Fruit fly (Drosophila melanogaster) Kc167 (cell line): ENCODE results near the gene armi.

ENCODE experiments used
- Myc ChIP-seq: fragments of >200 bp; optimal IDR thresholded peaks from 2 replicates; lab custom pipeline; 2017; ENCODE audit warnings: missing external identifiers
- Sin3A ChIP-seq: fragments of >200 bp; optimal IDR thresholded peaks from 2 replicates; lab custom pipeline; 2018; ENCODE audit warnings: missing external identifiers
- h ChIP-seq: fragments of >200 bp; optimal IDR thresholded peaks from 3 replicates; lab custom pipeline; 2018; ENCODE audit warnings: missing external identifiers
- insv ChIP-seq: fragments of >200 bp; optimal IDR thresholded peaks from 3 replicates; lab custom pipeline; 2018; ENCODE audit warnings: missing external identifiers
- psq ChIP-seq: fragments of >200 bp; optimal IDR thresholded peaks from 2 replicates; lab custom pipeline; 2017; ENCODE audit warnings: missing external identifiers
- ttk ChIP-seq: sonication (Bioruptor generic); optimal IDR thresholded peaks from 2 replicates; lab custom pipeline; 2017; ENCODE audit warnings: missing external identifiers

The armi gene

DNA sequence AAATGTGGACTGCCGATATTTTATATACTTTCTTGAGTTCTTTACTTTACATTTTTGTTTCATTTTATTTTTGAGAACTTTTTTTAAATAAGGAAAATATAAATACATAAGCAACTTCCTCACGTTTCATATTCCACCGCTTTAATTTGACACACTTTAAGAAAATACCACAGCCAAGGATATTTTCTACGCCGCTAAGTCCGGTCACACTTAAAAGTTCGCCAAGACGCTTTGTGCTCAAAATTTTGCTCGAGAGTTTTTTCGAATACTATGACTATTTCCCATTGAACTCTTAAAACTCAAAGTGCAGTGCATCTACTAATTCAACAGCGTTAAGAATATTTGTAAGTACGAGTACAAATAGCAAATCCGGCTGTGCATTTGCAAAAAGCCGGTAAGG lies at the start of gene armi, which contains the start of gene CG46463:
Gene armi, plus strand, starts transcription at position 199 of the 400 bp plus-strand sequence.
Gene CG46463, plus strand, starts transcription at position 197 of the 400 bp plus-strand sequence.
- TF ChIP-seq ttk (lab: Kevin White, UChicago) (no peak), psq (lab: Kevin White, UChicago) (no peak)

DNA sequence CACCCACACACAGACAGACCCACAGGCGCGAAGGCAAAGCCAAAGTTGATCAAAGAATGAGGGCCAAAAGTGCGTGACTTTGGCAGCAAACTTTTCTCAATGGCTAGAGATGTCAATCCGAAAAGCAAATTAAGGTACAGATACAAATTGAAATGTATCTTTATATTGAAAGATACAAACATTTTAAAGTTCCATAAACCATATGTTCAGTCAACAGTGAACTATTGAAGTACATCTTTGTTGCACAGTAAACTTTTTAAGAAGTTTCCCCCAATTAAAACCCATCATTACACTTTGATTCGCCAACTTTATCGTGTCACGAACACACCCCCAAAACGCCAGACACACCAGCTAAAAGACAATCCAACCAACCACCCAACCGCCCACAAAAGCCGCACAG lies 49.4 kb upstream of the armi start:
- no peak for TF ChIP-seq insv
- TF ChIP-seq ttk (lab: Kevin White, UChicago), result no peak
- no peak for TF ChIP-seq Sin3A (lab: Kevin White, UChicago)
- TF ChIP-seq Myc (lab: Kevin White, UChicago), result no peak
- no peak for TF ChIP-seq h (lab: Kevin White, UChicago)
- TF ChIP-seq psq (lab: Kevin White, UChicago), result no peak

DNA sequence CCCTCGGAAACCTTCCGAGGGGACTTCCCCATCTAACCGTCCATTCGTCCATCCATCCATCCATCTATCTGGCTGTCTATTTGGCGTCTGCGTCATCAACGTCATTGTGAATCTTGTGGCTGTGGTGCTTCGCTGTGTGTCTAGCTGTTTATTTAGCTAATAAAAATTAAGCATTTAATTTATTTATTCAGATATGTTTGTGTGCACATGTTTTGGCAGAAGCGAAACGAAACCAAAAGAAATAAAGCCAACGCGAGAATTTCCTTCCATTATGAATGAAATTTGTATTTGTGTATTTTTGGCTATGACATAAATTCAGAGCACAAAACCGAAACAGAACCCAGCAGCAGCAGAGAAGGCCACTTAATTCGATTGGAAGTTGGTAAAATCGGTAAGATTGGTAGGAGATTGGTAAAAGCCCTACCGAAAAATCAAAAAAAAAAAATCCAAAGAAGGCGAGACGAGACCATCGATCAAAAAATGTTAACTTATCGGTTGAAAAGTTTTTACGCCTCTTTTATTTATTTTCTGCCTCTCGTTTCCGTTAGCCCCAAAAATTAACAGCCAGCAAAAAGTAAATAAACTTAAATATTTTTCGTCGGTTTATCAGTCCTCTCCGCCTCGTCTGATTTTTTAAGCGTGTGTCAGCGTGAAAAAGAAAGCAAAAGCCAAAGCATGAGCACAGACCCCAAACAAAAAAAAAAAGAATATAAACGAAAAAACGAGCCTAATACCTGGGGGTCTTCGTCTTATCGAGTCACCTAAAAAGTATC lies 46.1 kb upstream of the armi start:
- TF ChIP-seq Sin3A (lab: Kevin White, UChicago) (no peak), Myc (lab: Kevin White, UChicago) (no peak), psq (lab: Kevin White, UChicago) (no peak)

DNA sequence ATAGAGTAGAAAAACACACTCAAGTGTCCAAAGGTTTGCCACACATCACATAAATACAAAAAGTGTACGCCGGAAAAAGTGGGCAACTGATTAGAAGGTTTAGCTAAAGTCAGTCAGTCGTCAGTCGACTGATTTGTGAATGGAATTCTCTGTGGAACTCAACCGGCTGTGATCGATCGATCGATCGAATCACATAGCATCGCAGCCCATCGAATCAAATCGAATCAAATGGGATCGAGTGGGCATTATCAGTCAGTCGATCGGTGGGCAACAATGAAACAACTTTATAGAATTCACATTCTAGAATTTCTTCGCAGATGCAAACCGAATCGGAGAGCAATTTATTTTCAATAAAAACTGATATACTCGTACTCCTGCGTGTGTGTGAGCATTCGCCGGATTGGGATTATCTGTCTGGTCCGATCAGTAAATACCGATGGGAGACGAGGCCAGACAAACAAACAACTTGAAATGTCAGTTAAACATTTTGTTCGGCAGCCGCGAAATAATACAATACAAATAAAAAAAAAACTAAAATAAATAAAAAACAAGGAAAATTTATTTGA lies 45.4 kb upstream of the armi start:
- TF ChIP-seq Sin3A (lab: Kevin White, UChicago), result no peak
- no peak for TF ChIP-seq psq (lab: Kevin White, UChicago)
- no peak for TF ChIP-seq h (lab: Kevin White, UChicago)
- no peak for TF ChIP-seq insv
- no peak for TF ChIP-seq Myc (lab: Kevin White, UChicago)
- no peak for TF ChIP-seq ttk (lab: Kevin White, UChicago)

DNA sequence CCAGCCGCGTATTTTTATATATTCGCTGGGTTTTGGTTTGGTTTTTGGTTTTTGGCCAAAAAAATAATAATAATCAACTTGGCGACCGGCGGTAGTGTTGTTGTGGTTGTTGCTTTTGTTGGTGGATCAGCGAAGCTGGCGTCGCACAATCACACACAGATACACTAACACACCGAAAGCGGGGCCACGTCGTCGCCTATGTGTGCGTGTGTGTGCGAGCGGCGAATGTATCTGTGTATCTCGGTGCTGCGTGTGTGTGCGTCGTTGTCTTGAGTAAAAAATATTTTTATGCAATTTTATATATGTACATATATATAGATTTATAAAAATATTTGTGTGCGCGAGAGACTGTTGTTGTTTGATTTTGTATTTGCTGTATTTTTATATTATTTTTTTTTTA lies 44.0 kb upstream of the armi start:
- TF ChIP-seq psq (lab: Kevin White, UChicago) (no peak), ttk (lab: Kevin White, UChicago) (no peak), Myc (lab: Kevin White, UChicago) (no peak), h (lab: Kevin White, UChicago) (no peak), Sin3A (lab: Kevin White, UChicago) (no peak), insv (no peak)

DNA sequence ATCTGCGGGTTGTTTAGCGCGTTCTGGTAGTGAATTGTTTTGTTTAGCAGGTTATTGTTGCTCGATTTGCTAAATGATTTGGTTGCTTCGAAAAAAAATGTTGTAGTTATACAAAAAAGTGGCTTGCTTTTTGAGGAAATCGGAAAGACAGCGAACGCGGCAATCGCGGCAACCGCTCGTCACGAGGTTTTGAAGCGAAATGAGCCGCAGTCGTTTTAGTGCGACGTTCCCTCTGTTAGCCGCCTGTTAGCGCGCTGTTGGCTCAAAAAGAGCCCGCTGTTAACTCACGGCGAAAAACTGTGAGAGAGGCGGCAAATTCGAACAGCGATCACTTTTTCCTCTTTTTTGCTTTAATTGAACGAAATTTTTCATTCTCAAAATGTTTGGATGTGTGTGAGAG lies 43.4 kb upstream of the armi start:
- TF ChIP-seq ttk (lab: Kevin White, UChicago) (no peak), psq (lab: Kevin White, UChicago) (no peak), Sin3A (lab: Kevin White, UChicago) (no peak), h (lab: Kevin White, UChicago) (no peak), Myc (lab: Kevin White, UChicago) (no peak), insv (no peak)

DNA sequence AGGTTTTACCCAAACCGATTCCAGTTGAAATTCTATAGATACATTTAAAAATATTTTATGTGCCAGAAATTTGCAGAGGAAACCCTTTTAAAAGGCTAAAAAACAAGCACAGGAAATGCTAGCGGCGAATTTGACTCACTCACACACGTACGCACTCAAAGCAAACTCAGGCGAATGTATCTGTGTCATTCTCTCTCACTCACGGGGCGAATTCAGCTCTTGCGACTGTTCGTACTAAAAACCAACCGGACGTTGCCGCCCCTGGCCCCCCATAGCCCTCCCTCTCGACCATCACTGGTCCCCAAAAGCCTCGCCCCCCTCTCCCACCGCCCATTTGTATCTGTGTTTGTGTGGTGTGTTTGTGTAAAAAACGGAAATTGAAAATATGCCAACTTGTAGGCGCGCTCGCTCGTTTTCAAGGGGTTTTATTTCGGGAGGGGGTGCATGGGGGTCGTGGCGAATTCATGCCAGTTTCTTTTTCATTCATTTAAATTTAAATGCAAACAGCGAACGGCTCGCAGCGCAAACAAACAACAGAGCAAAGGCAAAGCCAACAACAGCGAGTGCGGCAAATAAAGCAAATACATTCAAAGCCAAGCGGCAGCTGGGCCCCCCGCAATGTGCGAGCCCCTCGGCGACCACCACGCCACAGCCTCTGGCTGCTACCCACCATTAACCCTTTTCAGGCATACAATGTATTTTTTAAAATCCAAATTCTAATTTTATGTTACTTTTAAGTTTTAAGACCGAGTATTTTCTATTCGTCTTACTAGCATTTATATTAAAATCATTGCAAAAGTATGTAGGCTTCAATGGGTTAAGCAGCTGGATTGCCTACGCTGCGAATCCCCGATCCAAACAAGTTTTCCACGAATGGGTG lies 42.7 kb upstream of the armi start:
- TF ChIP-seq h (lab: Kevin White, UChicago) (no peak), insv (no peak), ttk (lab: Kevin White, UChicago) (no peak), psq (lab: Kevin White, UChicago) (no peak), Sin3A (lab: Kevin White, UChicago) (no peak), Myc (lab: Kevin White, UChicago) (no peak)

DNA sequence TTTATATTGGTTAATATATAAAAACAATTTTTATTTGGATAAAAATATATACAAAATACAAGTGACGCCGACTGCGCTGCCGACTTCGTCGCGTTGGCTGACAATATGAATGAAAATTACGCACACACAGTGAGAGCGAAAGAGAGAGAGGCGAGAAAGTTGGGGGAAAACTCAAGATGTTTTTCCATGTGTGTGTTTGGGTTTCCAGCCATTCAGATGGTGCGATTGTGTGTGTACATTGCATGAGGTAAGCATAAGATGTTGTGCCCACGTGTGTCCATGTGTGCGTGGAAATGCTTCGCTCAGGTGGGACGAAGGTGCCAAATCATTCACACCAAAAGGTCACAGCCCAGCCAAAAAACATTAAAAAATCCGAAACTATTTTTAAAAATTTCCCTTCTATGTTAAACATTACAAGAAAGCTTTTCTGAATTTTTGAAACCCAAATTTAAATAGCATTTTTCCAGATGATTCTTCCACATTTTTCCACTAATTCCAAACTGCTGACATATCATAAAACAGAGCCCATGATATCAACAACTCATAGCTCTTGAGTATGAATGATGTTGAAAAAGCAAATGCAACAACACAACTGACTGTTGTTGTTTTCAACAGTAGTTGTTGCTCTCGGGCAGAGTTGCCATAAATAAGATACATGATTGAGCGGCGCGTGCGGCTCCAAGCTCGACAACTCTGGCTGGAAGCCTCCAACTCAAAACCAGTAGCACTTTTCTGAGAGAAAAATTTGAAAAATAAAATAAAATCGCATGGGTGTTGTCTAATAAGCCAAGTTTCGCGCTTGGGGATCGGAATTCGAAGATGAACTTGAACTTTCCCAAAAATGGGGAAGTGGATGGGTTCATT lies 41.5 kb upstream of the armi start:
- TF ChIP-seq psq (lab: Kevin White, UChicago) (no peak), h (lab: Kevin White, UChicago) (no peak), Sin3A (lab: Kevin White, UChicago) (no peak), insv (no peak), Myc (lab: Kevin White, UChicago) (no peak), ttk (lab: Kevin White, UChicago) (no peak)

DNA sequence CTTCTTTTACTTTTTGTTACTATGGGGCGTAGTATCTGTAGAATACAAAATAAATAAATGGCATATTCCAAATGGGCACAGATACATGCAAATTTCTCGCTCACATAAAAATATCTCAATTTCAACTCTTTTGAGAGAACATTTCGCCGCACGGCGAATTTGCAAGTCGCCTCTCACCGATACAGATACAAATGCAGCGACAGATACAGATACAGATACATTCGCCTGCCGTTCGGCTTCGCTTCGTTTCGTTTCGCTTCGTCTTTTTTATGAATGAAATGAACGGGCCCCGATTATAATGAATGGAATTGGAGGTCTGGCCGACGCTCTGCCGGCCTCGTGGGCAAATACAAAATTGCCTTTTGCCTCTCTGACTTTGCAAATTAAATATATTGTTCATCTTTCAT lies 40.9 kb upstream of the armi start:
- TF ChIP-seq ttk (lab: Kevin White, UChicago), result no peak
- TF ChIP-seq Sin3A (lab: Kevin White, UChicago), result no peak
- TF ChIP-seq h (lab: Kevin White, UChicago), result no peak
- TF ChIP-seq insv, result no peak
- no peak for TF ChIP-seq psq (lab: Kevin White, UChicago)
- no peak for TF ChIP-seq Myc (lab: Kevin White, UChicago)

DNA sequence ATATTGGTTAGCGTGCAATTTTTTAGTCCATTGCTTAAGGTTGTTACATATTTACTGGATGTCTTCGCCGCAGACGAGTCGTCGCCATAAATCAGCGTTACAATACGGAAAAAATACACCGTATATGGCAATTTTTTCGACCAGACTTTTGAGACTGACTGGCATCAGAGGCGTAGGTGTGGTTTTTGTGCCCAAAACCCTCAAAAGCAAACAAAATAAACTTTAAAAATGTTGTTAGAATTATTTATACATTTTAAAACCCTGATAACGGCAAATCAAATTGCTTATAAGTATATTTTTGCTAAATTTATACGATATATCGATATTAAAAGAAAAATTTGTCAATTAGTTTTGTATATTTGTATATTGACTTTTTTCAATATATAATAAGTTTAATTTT lies 40.4 kb upstream of the armi start:
- TF ChIP-seq h (lab: Kevin White, UChicago), result no peak
- TF ChIP-seq Sin3A (lab: Kevin White, UChicago), result no peak
- no peak for TF ChIP-seq ttk (lab: Kevin White, UChicago)
- TF ChIP-seq Myc (lab: Kevin White, UChicago), result no peak
- TF ChIP-seq psq (lab: Kevin White, UChicago), result no peak
- no peak for TF ChIP-seq insv

DNA sequence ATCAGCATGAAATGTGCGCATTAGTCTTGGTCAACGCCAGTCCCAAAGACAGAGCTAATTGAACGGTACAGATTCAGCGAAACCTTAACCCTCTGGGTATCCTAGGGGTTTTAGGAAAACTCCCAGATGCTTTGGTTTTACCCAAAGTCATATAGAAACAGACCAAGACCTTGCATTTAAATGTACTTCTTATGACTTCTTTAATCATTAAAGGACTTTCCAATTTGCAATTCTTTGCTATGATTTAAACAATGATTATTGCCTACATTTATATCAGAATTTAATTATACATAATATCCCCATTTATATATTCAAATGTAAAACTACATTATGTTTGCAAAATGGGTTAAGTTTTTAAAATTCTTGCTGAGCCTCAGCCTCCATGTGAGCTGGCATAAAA lies 38.1 kb upstream of the armi start:
- TF ChIP-seq insv, result no peak
